Worm (Caenorhabditis elegans): ENCODE measurements around the gene his-59.

The his-59 gene

DNA sequence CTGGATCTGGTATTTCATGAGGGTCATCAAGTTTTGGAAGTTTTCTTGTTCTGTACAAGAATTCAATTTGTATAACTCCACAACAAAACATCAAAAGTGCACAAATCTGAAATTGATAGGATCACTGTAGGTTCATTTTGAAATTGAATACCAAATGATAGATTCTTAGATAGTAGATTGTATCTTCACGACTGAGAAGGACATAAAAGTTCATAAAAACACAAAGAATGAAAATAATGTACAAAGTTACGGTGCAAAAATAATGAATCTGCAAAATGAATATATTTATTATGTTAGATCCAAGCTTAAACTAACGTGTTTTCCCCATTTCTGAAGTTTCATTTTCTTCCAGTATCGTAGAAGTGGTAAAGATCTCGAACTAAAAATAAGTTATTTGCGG lies 12.9 kb downstream of the his-59 start:
- TF ChIP-seq ceh-44 (GFP tag; IDR thresholded peaks at IDR 0.05) (no peak), daf-19 (GFP tag; conservative IDR thresholded peaks at IDR 0.05) (no peak), lin-13 (GFP tag; optimal IDR thresholded peaks at IDR 0.05) (no peak), F44E2.7 (GFP tag; IDR thresholded peaks at IDR 0.05) (no peak), hif-1 (tag; optimal IDR thresholded peaks at IDR 0.05) (no peak), F26F4.8 (GFP tag; conservative IDR thresholded peaks at IDR 0.05) (no peak), ceh-28 (tag; optimal IDR thresholded peaks at IDR 0.05) (no peak), pqm-1 (tag; optimal IDR thresholded peaks at IDR 0.05) (no peak), tag-97 (GFP tag; IDR thresholded peaks at IDR 0.05) (no peak), mdt-29 (GFP tag; IDR thresholded peaks at IDR 0.05) (no peak), vab-7 (GFP tag; IDR thresholded peaks at IDR 0.05) (no peak), lin-39 (tag; optimal IDR thresholded peaks at IDR 0.05) (no peak), Y105C5A.15 (GFP tag; IDR thresholded peaks at IDR 0.05) (no peak), duxl-1 (tag; optimal IDR thresholded peaks at IDR 0.05; ENCODE audit: poor library complexity) (no peak), ceh-82 (tag; optimal IDR thresholded peaks at IDR 0.05) (no peak), nhr-111 (GFP tag; optimal IDR thresholded peaks at IDR 0.05) (no peak), mxl-3 (GFP tag; optimal IDR thresholded peaks at IDR 0.05) (no peak)

DNA sequence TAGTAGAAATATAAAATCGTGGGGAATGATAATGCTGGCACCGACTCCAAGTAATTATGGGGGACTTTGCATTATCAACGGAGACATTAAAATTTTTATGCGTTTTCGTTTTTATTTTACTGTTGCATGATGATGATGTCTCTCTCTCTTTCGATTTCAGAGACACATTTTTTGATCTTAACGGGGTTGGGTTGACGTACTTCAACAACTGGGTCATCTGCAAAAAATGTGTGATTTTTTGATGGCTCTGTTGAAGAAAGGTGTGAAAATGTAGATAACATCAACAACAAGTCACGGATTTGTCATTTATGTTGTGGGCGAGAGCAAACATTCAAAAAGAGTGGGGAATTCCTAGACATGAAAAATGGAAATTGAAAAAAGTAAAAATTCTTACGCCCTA lies 13.3 kb downstream of the his-59 start, which contains the start of gene F55G1.15:
F55G1.15 (minus strand) TSS at position 101 of the 400 bp plus-strand sequence.
- TF ChIP-seq dmd-6 (GFP tag; IDR thresholded peaks at IDR 0.05) (peak; percentile 39; the same call in 1 of the 2 replicates), pqm-1 (tag; optimal IDR thresholded peaks at IDR 0.05) (peak; percentile 1), dve-1 (tag; optimal IDR thresholded peaks at IDR 0.05; ENCODE audit: insufficient read depth) (peak; percentile 8), ces-1 (GFP tag; optimal IDR thresholded peaks at IDR 0.05) (no peak), php-3 (GFP tag; IDR thresholded peaks at IDR 0.05) (peak; percentile 74), daf-16 (GFP tag; optimal IDR thresholded peaks at IDR 0.05) (no peak), daf-16 (tag; optimal IDR thresholded peaks at IDR 0.05) (peak; percentile 20)

DNA sequence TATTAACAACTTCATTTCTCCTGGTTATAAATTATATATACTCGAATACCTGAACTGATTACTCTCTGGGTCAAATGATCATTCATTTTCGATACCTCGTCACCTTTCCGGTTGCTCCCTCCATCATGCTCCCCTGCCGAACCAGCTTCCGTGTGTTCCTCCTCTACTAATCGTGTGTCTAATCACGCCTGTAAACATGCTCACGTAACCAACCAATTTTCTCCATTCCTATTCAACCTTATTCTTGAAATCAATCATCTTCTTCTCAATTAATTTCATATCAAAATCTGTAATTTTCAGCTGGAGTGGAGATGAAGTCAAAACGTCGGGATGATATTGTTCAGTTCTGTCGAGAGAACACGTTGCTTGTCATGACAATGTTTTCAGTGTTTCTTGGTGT lies 15.3 kb downstream of the his-59 start, which contains the start of gene glt-6:
glt-6 (plus strand) TSS at position 301 of the 400 bp plus-strand sequence.
- TF ChIP-seq skn-1 (tag; optimal IDR thresholded peaks at IDR 0.05) (no peak), dmd-9 (GFP tag; IDR thresholded peaks at IDR 0.05) (no peak)

- peak; percentile 91 for TF ChIP-seq ama-1 (optimal IDR thresholded peaks at IDR 0.05)
- TF ChIP-seq unc-62 (GFP tag; optimal IDR thresholded peaks at IDR 0.05 in 1 of 2), result peak in 1 of 2 experiments; percentile 74
- TF ChIP-seq unc-62 (tag; optimal IDR thresholded peaks at IDR 0.05), result no peak
- TF ChIP-seq skn-1 (tag; optimal IDR thresholded peaks at IDR 0.05), result no peak
- no peak for TF ChIP-seq lin-39 (tag; optimal IDR thresholded peaks at IDR 0.05)
- TF ChIP-seq nhr-111 (GFP tag; optimal IDR thresholded peaks at IDR 0.05), result no peak
- TF ChIP-seq ceh-82 (tag; optimal IDR thresholded peaks at IDR 0.05), result no peak
- TF ChIP-seq R02D3.7 (tag; optimal IDR thresholded peaks at IDR 0.05), result no peak
- no peak for TF ChIP-seq egl-27 (tag; optimal IDR thresholded peaks at IDR 0.05)
- no peak for TF ChIP-seq jun-1 (tag; optimal IDR thresholded peaks at IDR 0.05)
- TF ChIP-seq hmg-1.1 (GFP tag; IDR thresholded peaks at IDR 0.05), result no peak
- TF ChIP-seq daf-8 (GFP tag; IDR thresholded peaks at IDR 0.05), result 0 out of 2 replicates have a peak, but pooled peaks have one; percentile 41
- peak; percentile 29 for TF ChIP-seq hlh-11 (tag; optimal IDR thresholded peaks at IDR 0.05)
- peak; percentile 46 for TF ChIP-seq dve-1 (tag; optimal IDR thresholded peaks at IDR 0.05; ENCODE audit: insufficient read depth)
- no peak for TF ChIP-seq spr-3 (GFP tag; optimal IDR thresholded peaks at IDR 0.05)
- TF ChIP-seq set-16 (GFP tag; IDR thresholded peaks at IDR 0.05), result no peak
- TF ChIP-seq Y5F2A.4 (GFP tag; optimal IDR thresholded peaks at IDR 0.05), result no peak
- TF ChIP-seq daf-16 (GFP tag; optimal IDR thresholded peaks at IDR 0.05), result peak in 1 of 2 experiments; percentile 10
- peak; percentile 52 for TF ChIP-seq daf-16 (tag; optimal IDR thresholded peaks at IDR 0.05)
- no peak for TF ChIP-seq madf-9 (GFP tag; conservative IDR thresholded peaks at IDR 0.05)
- no peak for TF ChIP-seq lin-1 (GFP tag; IDR thresholded peaks at IDR 0.05)
- TF ChIP-seq ctbp-1 (GFP tag; IDR thresholded peaks at IDR 0.05), result peak; percentile 38; the same call in 1 of the 2 replicates
- TF ChIP-seq duxl-1 (tag; optimal IDR thresholded peaks at IDR 0.05; ENCODE audit: poor library complexity), result peak; percentile 12
- TF ChIP-seq hlh-30 (tag; optimal IDR thresholded peaks at IDR 0.05; ENCODE audit: insufficient read depth), result no peak
- peak; percentile 50; the same call in 1 of the 2 replicates for TF ChIP-seq arid-1 (GFP tag; conservative IDR thresholded peaks at IDR 0.05)
- no peak for TF ChIP-seq fkh-10 (GFP tag; optimal IDR thresholded peaks at IDR 0.05)
- no peak for TF ChIP-seq daf-12 (tag; optimal IDR thresholded peaks at IDR 0.05)
These were observed 17.9 kb downstream of the his-59 start for ce11 chrIV:7505866-7506488.

Data from whole organism, L4 larva.